Worm (Caenorhabditis elegans) whole organism, L1 larva: ENCODE measurements around the gene D1086.12.

Source experiments
- C34B4.2 ChIP-seq: sonication (generic microtip); optimal IDR thresholded peaks from 2 replicates; lab custom pipeline; 2017; ENCODE audit warnings: mild to moderate bottlenecking, missing genetic modification characterization, missing compliant biosample characterization
- F16B12.6 ChIP-seq: fragments of 150-350 bp; optimal IDR thresholded peaks from 2 replicates; lab custom pipeline; 2014; ENCODE audit warnings: missing biosample characterization, missing genetic modification characterization
- Y116A8C.19 ChIP-seq: sonication (generic microtip); optimal IDR thresholded peaks from 2 replicates; lab custom pipeline; 2016; ENCODE audit warnings: missing compliant biosample characterization, missing genetic modification characterization, borderline replicate concordance
- alr-1 ChIP-seq: fragments of 200-800 bp; sonication (Bioruptor generic); optimal IDR thresholded peaks from 2 replicates; lab custom pipeline; 2018; ENCODE audit warnings: borderline replicate concordance, mild to moderate bottlenecking, missing genetic modification characterization, missing compliant biosample characterization
- aly-2 ChIP-seq: fragments of 150-350 bp; optimal IDR thresholded peaks from 2 replicates; lab custom pipeline; 2014; ENCODE audit warnings: missing biosample characterization, missing genetic modification characterization
- blmp-1 ChIP-seq: fragments of 150-350 bp; optimal IDR thresholded peaks from 2 replicates; lab custom pipeline; 2014; ENCODE audit warnings: missing biosample characterization, missing genetic modification characterization
- ceh-63 ChIP-seq: fragments of 200-800 bp; sonication (Bioruptor generic); optimal IDR thresholded peaks from 2 replicates; lab custom pipeline; 2018; ENCODE audit warnings: mild to moderate bottlenecking, missing genetic modification characterization, missing compliant biosample characterization
- ceh-90 ChIP-seq: sonication (generic microtip); optimal IDR thresholded peaks from 2 replicates; lab custom pipeline; 2016; ENCODE audit warnings: missing genetic modification characterization, missing compliant biosample characterization
- ces-1 ChIP-seq: fragments of 150-350 bp; optimal IDR thresholded peaks from 2 replicates; lab custom pipeline; 2014; ENCODE audit warnings: missing biosample characterization, missing genetic modification reagents, missing genetic modification characterization
- dpl-1 ChIP-seq, 3 experiments: fragments of 150-350 bp in 2 of 3; sonication (generic microtip) in 1 of 3; optimal IDR thresholded peaks; 2 replicates each; lab custom pipeline; 2014 to 2017; ENCODE audit warnings: missing biosample characterization in 3 of 3, missing genetic modification characterization in 3 of 3, missing genetic modification reagents in 3 of 3
- egl-27 ChIP-seq, 2 experiments: fragments of 150-350 bp in 1 of 2; sonication (generic microtip); optimal IDR thresholded peaks; 3 replicates each; lab custom pipeline; 2017 to 2018; ENCODE audit warnings: missing biosample characterization in 2 of 2, missing genetic modification characterization in 2 of 2, missing genetic modification reagents in 2 of 2
- elt-2 ChIP-seq: sonication (generic microtip); optimal IDR thresholded peaks from 2 replicates; lab custom pipeline; 2016; ENCODE audit warnings: missing genetic modification characterization, mild to moderate bottlenecking, inconsistent platforms, missing compliant biosample characterization, missing genetic modification reagents
- elt-3 ChIP-seq, 6 experiments: fragments of 150-350 bp in 1 of 6; sonication (generic microtip); optimal IDR thresholded peaks; 2 replicates each; lab custom pipeline; 2017 to 2018; ENCODE audit warnings: missing biosample characterization in 6 of 6, missing genetic modification characterization in 6 of 6, inconsistent platforms in 1 of 6
- grh-1 ChIP-seq: fragments of 200-800 bp; sonication (Bioruptor generic); IDR thresholded peaks from 2 replicates; pipeline ENCODE4 v1.3.6; 2022; ENCODE audit warnings: missing genetic modification reagents, missing genetic modification characterization, missing compliant biosample characterization
- hlh-4 ChIP-seq: sonication (generic microtip); optimal IDR thresholded peaks from 2 replicates; lab custom pipeline; 2016; ENCODE audit warnings: mild to moderate bottlenecking, missing genetic modification characterization, missing compliant biosample characterization
- hpl-2 ChIP-seq: fragments of 150-350 bp; optimal IDR thresholded peaks from 2 replicates; lab custom pipeline; 2014; ENCODE audit warnings: missing biosample characterization, missing genetic modification reagents, missing genetic modification characterization
- irx-1 ChIP-seq: sonication (generic microtip); optimal IDR thresholded peaks from 2 replicates; lab custom pipeline; 2016; ENCODE audit warnings: missing genetic modification characterization, missing compliant biosample characterization
- jun-1 ChIP-seq: fragments of 150-350 bp; optimal IDR thresholded peaks from 2 replicates; lab custom pipeline; 2014; ENCODE audit warnings: missing biosample characterization, missing genetic modification reagents, missing genetic modification characterization
- lin-14 ChIP-seq: fragments of 200-800 bp; sonication (Bioruptor generic); optimal IDR thresholded peaks from 2 replicates; lab custom pipeline; 2018; ENCODE audit warnings: mild to moderate bottlenecking, missing genetic modification characterization, moderate library complexity, missing compliant biosample characterization
- lin-35 ChIP-seq, 2 experiments: fragments of 150-350 bp; optimal IDR thresholded peaks; 2 replicates each; lab custom pipeline; 2014; ENCODE audit warnings: missing biosample characterization in 2 of 2, missing genetic modification characterization in 2 of 2, missing genetic modification reagents in 2 of 2
- lir-3 ChIP-seq: sonication (generic microtip); optimal IDR thresholded peaks from 2 replicates; lab custom pipeline; 2016; ENCODE audit warnings: mild to moderate bottlenecking, missing genetic modification characterization, moderate library complexity, missing compliant biosample characterization; ENCODE audit not compliant: poor library complexity
- lsy-2 ChIP-seq, 2 experiments: fragments of 150-350 bp; optimal IDR thresholded peaks; 2 replicates each; lab custom pipeline; 2014; ENCODE audit warnings: missing biosample characterization in 2 of 2, missing genetic modification characterization in 2 of 2
- mef-2 ChIP-seq: fragments of 150-350 bp; optimal IDR thresholded peaks from 2 replicates; lab custom pipeline; 2014; ENCODE audit warnings: missing biosample characterization, missing genetic modification characterization
- nhr-11 ChIP-seq: fragments of 150-350 bp; optimal IDR thresholded peaks from 2 replicates; lab custom pipeline; 2014; ENCODE audit warnings: missing biosample characterization, missing genetic modification characterization
- nhr-12 ChIP-seq: sonication (generic microtip); optimal IDR thresholded peaks from 2 replicates; lab custom pipeline; 2017; ENCODE audit warnings: missing biosample characterization, missing genetic modification characterization
- nhr-19 ChIP-seq: fragments of 200-800 bp; sonication (Bioruptor generic); conservative IDR thresholded peaks from 2 replicates; pipeline ENCODE4 v1.3.6; 2022; ENCODE audit warnings: missing genetic modification characterization, missing compliant biosample characterization
- nhr-237 ChIP-seq: fragments of 150-350 bp; optimal IDR thresholded peaks from 2 replicates; lab custom pipeline; 2014; ENCODE audit warnings: missing biosample characterization, missing genetic modification characterization
- nhr-71 ChIP-seq: sonication (generic microtip); optimal IDR thresholded peaks from 2 replicates; lab custom pipeline; 2016; ENCODE audit warnings: mild to moderate bottlenecking, missing genetic modification characterization, moderate library complexity, missing compliant biosample characterization
- nhr-85 ChIP-seq: sonication (generic microtip); peaks from one replicate; lab custom pipeline; 2016; ENCODE audit warnings: missing genetic modification characterization, inconsistent platforms, missing compliant biosample characterization
- nhr-90 ChIP-seq: sonication (generic microtip); optimal IDR thresholded peaks from 2 replicates; lab custom pipeline; 2016; ENCODE audit warnings: mild to moderate bottlenecking, missing genetic modification characterization, missing compliant biosample characterization; ENCODE audit not compliant: poor library complexity
- pqm-1 ChIP-seq: sonication (generic microtip); optimal IDR thresholded peaks from 3 replicates; lab custom pipeline; 2017; ENCODE audit warnings: missing biosample characterization, missing genetic modification characterization
- rnt-1 ChIP-seq: sonication (generic microtip); optimal IDR thresholded peaks from 2 replicates; lab custom pipeline; 2016; ENCODE audit warnings: mild to moderate bottlenecking, missing genetic modification characterization, moderate library complexity, missing compliant biosample characterization
- snpc-4 ChIP-seq: fragments of 150-350 bp; optimal IDR thresholded peaks from 2 replicates; lab custom pipeline; 2014; ENCODE audit warnings: missing biosample characterization, missing genetic modification characterization
- sox-4 ChIP-seq: sonication (generic microtip); optimal IDR thresholded peaks from 2 replicates; lab custom pipeline; 2016; ENCODE audit warnings: missing genetic modification characterization, missing compliant biosample characterization
- sup-37 ChIP-seq: fragments of 200-800 bp; sonication (Bioruptor generic); optimal IDR thresholded peaks from 2 replicates; lab custom pipeline; 2018; ENCODE audit warnings: mild to moderate bottlenecking, missing genetic modification characterization, missing compliant biosample characterization
- tbx-2 ChIP-seq: sonication (generic microtip); optimal IDR thresholded peaks from 2 replicates; lab custom pipeline; 2016; ENCODE audit warnings: missing genetic modification characterization, missing compliant biosample characterization
- tlp-1 ChIP-seq: fragments of 150-350 bp; optimal IDR thresholded peaks from 2 replicates; lab custom pipeline; 2014; ENCODE audit warnings: missing biosample characterization, missing genetic modification characterization
- unc-30 ChIP-seq: sonication (generic microtip); optimal IDR thresholded peaks from 2 replicates; lab custom pipeline; 2017; ENCODE audit warnings: missing biosample characterization, missing genetic modification characterization
- unc-62 ChIP-seq: fragments of 150-350 bp; optimal IDR thresholded peaks from 2 replicates; lab custom pipeline; 2014; ENCODE audit warnings: missing biosample characterization, missing genetic modification reagents, missing genetic modification characterization
- unc-86 ChIP-seq: sonication (generic microtip); optimal IDR thresholded peaks from 2 replicates; lab custom pipeline; 2016; ENCODE audit warnings: missing genetic modification characterization, missing compliant biosample characterization
- vab-15 ChIP-seq: sonication (generic microtip); optimal IDR thresholded peaks from 2 replicates; lab custom pipeline; 2017; ENCODE audit warnings: missing genotype, mild to moderate bottlenecking, missing genetic modification characterization, missing compliant biosample characterization
- xbp-1 ChIP-seq: sonication (generic microtip); optimal IDR thresholded peaks from 2 replicates; lab custom pipeline; 2016; ENCODE audit warnings: missing genetic modification characterization, missing compliant biosample characterization
- zag-1 ChIP-seq: fragments of 150-350 bp; optimal IDR thresholded peaks from 2 replicates; lab custom pipeline; 2014; ENCODE audit warnings: missing biosample characterization, missing genetic modification characterization
- zip-4 ChIP-seq: fragments of 200-800 bp; sonication (Bioruptor generic); optimal IDR thresholded peaks from 2 replicates; lab custom pipeline; 2018; ENCODE audit warnings: mild to moderate bottlenecking, missing genetic modification characterization, moderate library complexity, missing compliant biosample characterization
- ztf-4 ChIP-seq: fragments of 150-350 bp; optimal IDR thresholded peaks from 2 replicates; lab custom pipeline; 2014; ENCODE audit warnings: missing biosample characterization, missing genetic modification characterization

The D1086.12 gene

ce11 chrV:14133002-14133763 is 32.2 kb downstream of the D1086.12 start (continued):
- TF ChIP-seq unc-62 (no peak), dpl-1 (GFP tag; optimal IDR thresholded peaks at IDR 0.05; lab: Kevin White, UChicago) (peak in 2 of 3 experiments; percentile 23 to 44), lin-14 (GFP tag; lab: Kevin White, UChicago) (peak; percentile 10)

ce11 chrV:14134757-14135441 is 33.9 kb downstream of the D1086.12 start:
- TF ChIP-seq hpl-2 (GFP tag; lab: Kevin White, UChicago) (no peak), elt-3 (tag; optimal IDR thresholded peaks at IDR 0.05; lab: Kevin White, UChicago) (peak in 3 of 6 experiments; percentile 12 to 48 (median 26)), lin-14 (GFP tag; lab: Kevin White, UChicago) (peak; percentile 54), lsy-2 (tag; optimal IDR thresholded peaks at IDR 0.05; lab: Kevin White, UChicago) (peak in 1 of 2 experiments; percentile 30), blmp-1 (tag; lab: Kevin White, UChicago) (peak; percentile 15), nhr-85 (peak; percentile 75), tlp-1 (tag; lab: Kevin White, UChicago) (peak; percentile 18), lin-35 (GFP tag; optimal IDR thresholded peaks at IDR 0.05; lab: Kevin White, UChicago) (peak in 1 of 2 experiments; percentile 5), elt-2 (peak; percentile 53), unc-86 (no peak), vab-15 (tag; lab: Kevin White, UChicago) (no peak)

- TF ChIP-seq nhr-12 (tag; lab: Kevin White, UChicago) (no peak), C34B4.2 (no peak), jun-1 (tag; lab: Kevin White, UChicago) (peak; percentile 65), pqm-1 (tag; lab: Kevin White, UChicago) (no peak), zag-1 (no peak), Y116A8C.19 (no peak), egl-27 (tag; optimal IDR thresholded peaks at IDR 0.05; lab: Kevin White, UChicago) (peak in 1 of 2 experiments; percentile 73), unc-30 (tag; lab: Kevin White, UChicago) (no peak), ces-1 (GFP tag; lab: Kevin White, UChicago) (no peak), zip-4 (GFP tag; lab: Kevin White, UChicago) (no peak), tbx-2 (tag; lab: Kevin White, UChicago) (peak; percentile 78), nhr-71 (tag; lab: Kevin White, UChicago) (peak; percentile 79), ztf-4 (tag; lab: Kevin White, UChicago) (peak; percentile 77), nhr-19 (GFP tag; lab: Robert Waterston, UW) (peak; percentile 59), irx-1 (tag; lab: Kevin White, UChicago) (peak; percentile 45), unc-62 (no peak), alr-1 (tag; lab: Kevin White, UChicago) (no peak), nhr-11 (tag; lab: Kevin White, UChicago) (no peak), vab-15 (tag; lab: Kevin White, UChicago) (no peak), lir-3 (tag; lab: Kevin White, UChicago) (peak; percentile 24), F16B12.6 (tag; lab: Kevin White, UChicago) (no peak), rnt-1 (tag; lab: Kevin White, UChicago) (peak; percentile 30), blmp-1 (tag; lab: Kevin White, UChicago) (peak; percentile 85), mef-2 (tag; lab: Kevin White, UChicago) (peak; percentile 24), nhr-237 (tag; lab: Kevin White, UChicago) (peak; percentile 15), elt-3 (tag; optimal IDR thresholded peaks at IDR 0.05; lab: Kevin White, UChicago) (peak in 2 of 6 experiments; percentile 72 to 83), ceh-63 (GFP tag; lab: Kevin White, UChicago) (no peak), aly-2 (tag; lab: Kevin White, UChicago) (no peak), nhr-90 (tag; lab: Kevin White, UChicago) (peak; percentile 49), snpc-4 (peak; percentile 48), ceh-90 (tag; lab: Kevin White, UChicago) (no peak), tlp-1 (tag; lab: Kevin White, UChicago) (no peak), hlh-4 (tag; lab: Kevin White, UChicago) (no peak), grh-1 (GFP tag; lab: Robert Waterston, UW) (no peak), xbp-1 (tag; lab: Kevin White, UChicago) (peak; percentile 46), sox-4 (no peak), sup-37 (GFP tag; lab: Kevin White, UChicago) (no peak), dpl-1 (GFP tag; optimal IDR thresholded peaks at IDR 0.05; lab: Kevin White, UChicago) (peak; percentile 4 to 52 (median 42))
These were observed 35.2 kb downstream of the D1086.12 start for ce11 chrV:14136152-14136551.
